Worm (Caenorhabditis elegans): ENCODE results near the gene K01A2.4.

DNA sequence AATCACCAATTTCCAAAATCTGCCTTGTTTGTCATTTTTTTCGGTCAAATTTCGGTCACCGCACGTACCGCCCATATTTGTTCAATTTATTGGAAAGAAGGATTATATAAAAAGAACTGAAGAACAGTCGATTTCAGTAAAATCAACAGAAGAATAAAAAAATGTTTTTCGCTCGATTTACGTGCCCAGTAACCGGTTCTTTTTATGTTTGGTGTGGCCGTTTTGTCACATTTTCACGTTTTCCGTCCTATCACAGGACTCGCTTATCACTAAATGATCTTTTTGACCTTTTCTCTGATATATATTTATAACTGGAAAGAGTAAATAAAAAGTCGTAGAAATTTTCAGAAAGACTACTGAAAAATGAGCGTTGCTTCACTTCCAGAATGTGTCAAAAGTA, 12.2 kb downstream of the K01A2.4 start, which contains the start of gene far-7:
- TF ChIP-seq nhr-28 (tag; optimal IDR thresholded peaks at IDR 0.05) = no peak
- TF ChIP-seq unc-62 (GFP tag; optimal IDR thresholded peaks at IDR 0.05) = no peak
- no peak for TF ChIP-seq elt-3 (tag; optimal IDR thresholded peaks at IDR 0.05)
- TF ChIP-seq mab-5 (tag; optimal IDR thresholded peaks at IDR 0.05) = no peak
- no peak for TF ChIP-seq nhr-237 (tag; optimal IDR thresholded peaks at IDR 0.05)
- no peak for TF ChIP-seq bed-3 (GFP tag; optimal IDR thresholded peaks at IDR 0.05)
- TF ChIP-seq mls-2 (tag; optimal IDR thresholded peaks at IDR 0.05) = no peak
- no peak for TF ChIP-seq nhr-12 (tag; optimal IDR thresholded peaks at IDR 0.05)
- no peak for TF ChIP-seq unc-120 (tag; optimal IDR thresholded peaks at IDR 0.05; ENCODE audit: poor library complexity, severe bottlenecking)
- TF ChIP-seq lsy-2 (tag; optimal IDR thresholded peaks at IDR 0.05) = no peak
- TF ChIP-seq nhr-76 (tag; optimal IDR thresholded peaks at IDR 0.05) = no peak
- no peak for TF ChIP-seq elt-1 (tag; optimal IDR thresholded peaks at IDR 0.05; ENCODE audit: borderline replicate concordance, insufficient read depth)
- TF ChIP-seq lin-13 (tag; optimal IDR thresholded peaks at IDR 0.05) = no peak
- TF ChIP-seq ham-2 (GFP tag; optimal IDR thresholded peaks at IDR 0.05) = no peak
